Worm (Caenorhabditis elegans) whole organism, L4 larva: ENCODE measurements around the gene C13A2.10.

ENCODE experiments used
- R02D3.7 ChIP-seq: fragments of 150-350 bp; sonication (generic microtip); optimal IDR thresholded peaks from 3 replicates; lab custom pipeline; 2014; ENCODE audit warnings: missing biosample characterization, missing genetic modification characterization
- dmd-8 ChIP-seq: fragments of 200-800 bp; sonication (Bioruptor generic); IDR thresholded peaks from 2 replicates; pipeline ENCODE4 v1.3.6; 2022; ENCODE audit warnings: missing genetic modification characterization, missing compliant biosample characterization
- nhr-48 ChIP-seq: sonication (generic microtip); optimal IDR thresholded peaks from 2 replicates; lab custom pipeline; 2016; ENCODE audit warnings: mild to moderate bottlenecking, missing genetic modification characterization, missing compliant biosample characterization
- nhr-6 ChIP-seq: fragments of 150-350 bp; optimal IDR thresholded peaks from 2 replicates; lab custom pipeline; 2014; ENCODE audit warnings: missing biosample characterization, missing genetic modification characterization
- pha-4 ChIP-seq, 2 experiments: fragments of 150-350 bp in 1 of 2; fragments of 200-800 bp in 1 of 2; sonication (Bioruptor generic) in 1 of 2; IDR thresholded peaks in 1 of 2; optimal IDR thresholded peaks in 1 of 2; 2 replicates each; pipeline versions ENCODE4 v1.3.6 to Lab custom; 2014 to 2022; ENCODE audit warnings: missing genetic modification characterization in 2 of 2, missing genetic modification reagents in 2 of 2, missing biosample characterization in 1 of 2, missing compliant biosample characterization in 1 of 2
- spr-1 ChIP-seq: sonication (generic microtip); optimal IDR thresholded peaks from 2 replicates; lab custom pipeline; 2016; ENCODE audit warnings: mild to moderate bottlenecking, missing genetic modification characterization, missing compliant biosample characterization
- spr-3 ChIP-seq: fragments of 200-800 bp; sonication (Bioruptor generic); optimal IDR thresholded peaks from 2 replicates; lab custom pipeline; 2018; ENCODE audit warnings: mild to moderate bottlenecking, missing genetic modification characterization, missing compliant biosample characterization

ce11 chrV:7313233-7313632 lies 38.3 kb upstream of the C13A2.10 start, which contains the start of gene srx-6:
- TF ChIP-seq spr-1 (tag; lab: Kevin White, UChicago), result no peak
- TF ChIP-seq nhr-48 (tag; lab: Kevin White, UChicago), result no peak
- TF ChIP-seq pha-4 (GFP tag; IDR thresholded peaks at IDR 0.05; lab: Robert Waterston, UW), result no peak
- no peak for TF ChIP-seq pha-4 (tag; optimal IDR thresholded peaks at IDR 0.05; lab: Kevin White, UChicago)
- TF ChIP-seq dmd-8, result no peak
- no peak for TF ChIP-seq R02D3.7 (tag; lab: Kevin White, UChicago)
- TF ChIP-seq nhr-6 (tag; lab: Kevin White, UChicago), result no peak
- no peak for TF ChIP-seq spr-3
